Worm (Caenorhabditis elegans) whole organism, L4/young adult: ENCODE measurements around the gene best-3.

ENCODE experiments used
- W03F9.2 ChIP-seq: fragments of 150-350 bp; optimal IDR thresholded peaks from 2 replicates; lab custom pipeline; 2014; ENCODE audit warnings: missing biosample characterization, missing genetic modification characterization
- him-1 ChIP-seq: sonication (generic microtip); optimal IDR thresholded peaks from 2 replicates; lab custom pipeline; 2016; ENCODE audit warnings: missing genotype, missing genetic modification reagents, missing genetic modification characterization, missing compliant biosample characterization

ce11 chrII:19238-19637, 6.5 kb downstream of the best-3 start, which contains the start of gene gmeb-1:
- no peak for TF ChIP-seq him-1 (tag; lab: Kevin White, UChicago)
- TF ChIP-seq W03F9.2 (tag; lab: Kevin White, UChicago) = no peak
